Worm (Caenorhabditis elegans): ENCODE results near the gene islo-1.

- TF ChIP-seq ztf-18 (tag; optimal IDR thresholded peaks at IDR 0.05) (no peak), ama-1 (optimal IDR thresholded peaks at IDR 0.05) (no peak), ama-1 (GFP tag; optimal IDR thresholded peaks at IDR 0.05) (no peak), ztf-6 (GFP tag; IDR thresholded peaks at IDR 0.05) (no peak), nhr-27 (tag; optimal IDR thresholded peaks at IDR 0.05) (no peak), ztf-3 (GFP tag; optimal IDR thresholded peaks at IDR 0.05) (no peak), D2030.7 (GFP tag; IDR thresholded peaks at IDR 0.05) (no peak), F49E8.2 (tag; optimal IDR thresholded peaks at IDR 0.05; ENCODE audit: insufficient read depth) (no peak), unc-62 (GFP tag; optimal IDR thresholded peaks at IDR 0.05) (no peak), lin-26 (GFP tag; IDR thresholded peaks at IDR 0.05) (no peak), ZK185.1 (tag; optimal IDR thresholded peaks at IDR 0.05; ENCODE audit: poor library complexity, severe bottlenecking) (no peak), mcd-1 (GFP tag; IDR thresholded peaks at IDR 0.05) (no peak), Y79H2A.3 (GFP tag; conservative IDR thresholded peaks at IDR 0.05) (no peak), F23B12.7 (tag; optimal IDR thresholded peaks at IDR 0.05; ENCODE audit: insufficient read depth) (no peak)
These were observed 23.0 kb upstream of the islo-1 start, which contains the start of gene Y42H9AR.1 for ce11 chrIV:8113161-8113560.
